Fruit fly (Drosophila melanogaster): ENCODE results near the gene Taf7.

Taf7 gene

DNA sequence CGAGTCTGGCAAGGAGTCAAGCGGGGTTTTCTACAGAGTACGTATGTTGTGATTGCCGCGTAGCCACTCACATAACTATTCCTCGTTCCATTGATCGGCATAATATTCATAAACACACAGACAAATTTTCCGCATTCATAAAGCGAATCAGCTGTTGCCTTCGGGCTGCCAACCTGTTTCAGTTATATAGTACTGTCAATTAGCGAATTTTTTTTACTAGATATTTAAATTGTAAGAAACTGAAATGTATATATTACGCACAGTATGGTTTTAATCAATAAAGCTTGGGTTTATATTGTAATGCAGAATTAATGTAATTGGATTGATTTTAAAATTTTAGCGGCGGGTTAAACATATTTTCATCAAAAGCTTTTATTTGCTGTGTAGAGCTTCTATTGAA, 6.0 kb downstream of the Taf7 start, which contains the start of gene Rfk (continued):
- TF ChIP-seq CG16813 (GFP tag; IDR thresholded peaks at IDR 0.05; ENCODE audit: partially characterized antibody) (peak; percentile 33; the same call in 1 of the 3 replicates), Abd-B (GFP tag; optimal IDR thresholded peaks at IDR 0.05) (peak; percentile 43), Hr51 (GFP tag; optimal IDR thresholded peaks at IDR 0.05) (no peak), zfh2 (GFP tag; optimal IDR thresholded peaks at IDR 0.05) (no peak), gcm2 (GFP tag; optimal IDR thresholded peaks at IDR 0.05) (no peak), insv (GFP tag; optimal IDR thresholded peaks at IDR 0.05) (no peak), CG9727 (GFP tag; optimal IDR thresholded peaks at IDR 0.05) (no peak), CoRest (tag; optimal IDR thresholded peaks at IDR 0.05) (peak; percentile 31), CG13424 (tag; optimal IDR thresholded peaks at IDR 0.05) (peak; percentile 47), CG13287 (GFP tag; IDR thresholded peaks at IDR 0.05; ENCODE audit: partially characterized antibody) (peak; percentile 45; the same call in 1 of the 2 replicates), Usf (GFP tag; optimal IDR thresholded peaks at IDR 0.05) (no peak), grau (tag; optimal IDR thresholded peaks at IDR 0.05) (peak; percentile 37), trem (tag; optimal IDR thresholded peaks at IDR 0.05) (peak; percentile 99), Scr (GFP tag; IDR thresholded peaks at IDR 0.05; ENCODE audit: partially characterized antibody) (0 out of 2 replicates have a peak, but pooled peaks have one; percentile 30), Trl (optimal IDR thresholded peaks at IDR 0.05) (no peak), Trl (GFP tag; optimal IDR thresholded peaks at IDR 0.05) (peak; percentile 19), hth (optimal IDR thresholded peaks at IDR 0.05) (no peak), Hsf (GFP tag; optimal IDR thresholded peaks at IDR 0.05) (no peak), CG17829 (tag; optimal IDR thresholded peaks at IDR 0.05) (peak; percentile 32), otp (GFP tag; IDR thresholded peaks at IDR 0.05) (no peak), CG18476 (GFP tag; optimal IDR thresholded peaks at IDR 0.05) (no peak), ato (GFP tag; IDR thresholded peaks at IDR 0.05; ENCODE audit: partially characterized antibody) (no peak), hkb (optimal IDR thresholded peaks at IDR 0.05) (no peak), hkb (GFP tag; IDR thresholded peaks at IDR 0.05) (peak; percentile 26; the same call in 1 of the 2 replicates), CG34376 (GFP tag; optimal IDR thresholded peaks at IDR 0.05) (peak; percentile 12), dmrt11E (tag; optimal IDR thresholded peaks at IDR 0.05) (peak; percentile 7), E2f2 (GFP tag; IDR thresholded peaks at IDR 0.05) (peak; percentile 63), lilli (GFP tag; optimal IDR thresholded peaks at IDR 0.05) (peak; percentile 49), CG10431 (GFP tag; optimal IDR thresholded peaks at IDR 0.05) (no peak), Spps (tag; optimal IDR thresholded peaks at IDR 0.05) (no peak), Nf-YC (tag; optimal IDR thresholded peaks at IDR 0.05) (peak; percentile 33), yki (optimal IDR thresholded peaks at IDR 0.05) (no peak), CG17359 (tag; optimal IDR thresholded peaks at IDR 0.05) (peak; percentile 26), peb (GFP tag; IDR thresholded peaks at IDR 0.05) (no peak), CG4424 (GFP tag; optimal IDR thresholded peaks at IDR 0.05) (peak; percentile 57), Adf1 (GFP tag; IDR thresholded peaks at IDR 0.05) (no peak), phol (tag; optimal IDR thresholded peaks at IDR 0.05) (peak; percentile 40), PHDP (tag; optimal IDR thresholded peaks at IDR 0.05) (no peak), CG12299 (tag; optimal IDR thresholded peaks at IDR 0.05) (no peak), CG17361 (GFP tag; IDR thresholded peaks at IDR 0.05) (no peak; the same call in 1 of the 3 replicates), MBD-R2 (GFP tag; IDR thresholded peaks at IDR 0.05) (peak; percentile 91), crp (GFP tag; optimal IDR thresholded peaks at IDR 0.05) (peak; percentile 77 to 94), CG42726 (GFP tag; IDR thresholded peaks at IDR 0.05; ENCODE audit: partially characterized antibody) (no peak), CG2889 (GFP tag; IDR thresholded peaks at IDR 0.05) (no peak), Hr39 (optimal IDR thresholded peaks at IDR 0.05) (no peak), fu2 (GFP tag; optimal IDR thresholded peaks at IDR 0.05) (no peak), nmo (GFP tag; optimal IDR thresholded peaks at IDR 0.05) (peak; percentile 35), H15 (GFP tag; IDR thresholded peaks at IDR 0.05) (no peak), Fer2 (tag; optimal IDR thresholded peaks at IDR 0.05) (no peak), CG9932 (GFP tag; IDR thresholded peaks at IDR 0.05) (0 out of 2 replicates have a peak, but pooled peaks have one; percentile 14), CG34422 (GFP tag; IDR thresholded peaks at IDR 0.05) (peak; percentile 44; the same call in 1 of the 3 replicates), CG2678 (tag; optimal IDR thresholded peaks at IDR 0.05) (no peak)

Measured in whole organism, embryonic.